Fruit fly (Drosophila melanogaster): Measurements from ENCODE around the gene Sf3b3.

Sf3b3 gene

DNA sequence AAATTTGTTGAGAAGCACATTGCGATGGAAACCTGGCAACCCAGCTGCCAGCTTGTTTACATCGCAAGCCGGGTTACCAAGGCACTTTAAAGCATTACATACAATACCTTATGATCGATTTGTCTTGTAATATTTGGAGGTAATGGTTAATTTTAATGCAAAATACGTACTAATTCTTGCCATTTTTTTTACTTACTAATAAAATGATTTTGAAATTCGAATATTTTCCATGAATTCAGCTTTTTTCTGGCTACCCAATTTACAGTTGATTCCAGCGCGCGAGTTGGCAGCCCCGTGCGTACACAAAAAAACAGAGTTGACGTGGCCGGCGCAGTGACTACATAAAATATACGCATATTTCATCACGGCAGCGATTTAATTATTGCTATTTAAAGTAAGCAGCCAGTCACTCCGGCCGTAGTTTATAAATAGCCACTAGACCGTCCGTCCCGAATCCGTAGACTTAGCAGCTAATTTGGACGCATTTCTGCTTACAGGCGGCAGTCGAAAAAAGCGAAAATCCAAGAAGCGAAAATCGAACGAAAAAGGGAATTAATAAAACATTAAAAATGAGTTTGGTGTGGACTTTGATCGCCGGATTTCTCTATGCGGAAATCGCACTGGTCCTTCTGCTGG is 4.5 kb upstream of the Sf3b3 start, which contains the start of the genes CG13901 and CG13887 (continued):
- peak; percentile 70 for TF ChIP-seq dsx (GFP tag; optimal IDR thresholded peaks at IDR 0.05; ENCODE audit: poor library complexity, severe bottlenecking)
- no peak for TF ChIP-seq spab (GFP tag; optimal IDR thresholded peaks at IDR 0.05)
- TF ChIP-seq Hr38 (GFP tag; optimal IDR thresholded peaks at IDR 0.05): peak; percentile 31
- TF ChIP-seq Blimp-1 (GFP tag; optimal IDR thresholded peaks at IDR 0.05): peak; percentile 44
- TF ChIP-seq CG4318 (GFP tag; optimal IDR thresholded peaks at IDR 0.05): no peak
- TF ChIP-seq fd85E (GFP tag; optimal IDR thresholded peaks at IDR 0.05): peak; percentile 25
- peak; percentile 81 for TF ChIP-seq CG11762 (GFP tag; optimal IDR thresholded peaks at IDR 0.05; ENCODE audit: insufficient read depth)
- peak; percentile 76 for TF ChIP-seq CG11294 (GFP tag; IDR thresholded peaks at IDR 0.05)
- peak; percentile 92 for TF ChIP-seq lz (GFP tag; optimal IDR thresholded peaks at IDR 0.05)

DNA sequence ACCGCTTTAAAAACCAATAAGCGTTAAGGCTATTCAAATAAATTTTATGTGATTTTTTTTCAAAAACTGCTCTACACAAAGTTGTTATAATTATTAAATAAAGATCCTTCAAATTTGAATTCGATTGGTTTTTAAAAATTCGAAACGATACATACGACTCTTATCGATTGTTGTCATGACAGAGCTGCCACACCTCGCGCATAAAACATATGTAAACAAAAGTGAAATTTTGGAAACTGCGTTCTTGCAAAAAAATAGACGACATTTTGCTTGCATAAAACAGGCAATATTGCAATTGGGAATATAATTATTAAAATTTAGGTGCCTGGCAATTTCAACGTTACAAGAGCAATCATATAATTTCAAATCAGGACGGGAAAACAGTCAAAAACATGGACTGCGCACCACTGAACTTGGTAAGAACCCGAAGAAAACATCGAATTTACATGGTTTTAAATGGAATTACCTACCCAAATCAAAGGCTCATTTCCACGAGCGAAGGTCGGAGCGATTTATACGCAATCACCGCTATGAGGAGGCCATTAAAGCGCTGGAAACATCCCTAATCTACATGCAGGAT is 2.4 kb upstream of the Sf3b3 start, which contains the start of gene CG42554:
Gene CG42554, plus strand, starts transcription at position 229 of the 580 bp plus-strand sequence.
- TF ChIP-seq fkh (GFP tag; optimal IDR thresholded peaks at IDR 0.05) (peak; percentile 94), CG11762 (GFP tag; optimal IDR thresholded peaks at IDR 0.05; ENCODE audit: insufficient read depth) (no peak), CG11294 (GFP tag; IDR thresholded peaks at IDR 0.05) (no peak), Eip93F (GFP tag; optimal IDR thresholded peaks at IDR 0.05) (no peak), Eip78C (GFP tag) (peak; percentile 11), dsx (GFP tag; optimal IDR thresholded peaks at IDR 0.05; ENCODE audit: poor library complexity, severe bottlenecking) (no peak), OdsH (GFP tag; optimal IDR thresholded peaks at IDR 0.05) (no peak), Blimp-1 (GFP tag; optimal IDR thresholded peaks at IDR 0.05) (peak; percentile 79), spab (GFP tag; optimal IDR thresholded peaks at IDR 0.05) (no peak), vri (GFP tag; optimal IDR thresholded peaks at IDR 0.05) (no peak), fd85E (GFP tag; optimal IDR thresholded peaks at IDR 0.05) (no peak), CG6163 (GFP tag; IDR thresholded peaks at IDR 0.05) (no peak), eg (GFP tag; IDR thresholded peaks at IDR 0.05) (no peak)

DNA sequence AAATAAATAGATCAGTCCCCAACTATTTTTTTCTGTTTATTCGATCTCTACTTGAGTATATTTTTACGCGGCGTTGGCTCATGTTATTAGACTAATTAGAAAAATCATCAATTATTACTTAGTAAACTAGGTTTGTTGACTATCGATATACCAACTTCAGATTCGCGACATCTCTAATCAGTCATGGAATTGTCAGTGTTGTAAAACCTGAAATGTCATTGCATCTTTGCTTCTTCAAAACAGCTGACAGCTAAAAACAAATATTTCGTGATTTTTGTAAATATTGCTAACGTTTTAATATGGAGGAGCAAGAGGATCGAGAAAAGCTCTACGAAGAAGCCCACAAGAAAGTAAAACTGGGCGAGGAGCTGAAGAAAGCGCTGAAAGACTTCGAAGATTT is 693 bp upstream of the Sf3b3 start, which contains the start of gene CG42553:
Gene CG42553, plus strand, starts transcription at position 216 of the 400 bp plus-strand sequence.
- TF ChIP-seq fkh (GFP tag; optimal IDR thresholded peaks at IDR 0.05) (peak; percentile 66), fd59A (GFP tag; optimal IDR thresholded peaks at IDR 0.05) (no peak), CG10631 (GFP tag; optimal IDR thresholded peaks at IDR 0.05) (no peak)

DNA sequence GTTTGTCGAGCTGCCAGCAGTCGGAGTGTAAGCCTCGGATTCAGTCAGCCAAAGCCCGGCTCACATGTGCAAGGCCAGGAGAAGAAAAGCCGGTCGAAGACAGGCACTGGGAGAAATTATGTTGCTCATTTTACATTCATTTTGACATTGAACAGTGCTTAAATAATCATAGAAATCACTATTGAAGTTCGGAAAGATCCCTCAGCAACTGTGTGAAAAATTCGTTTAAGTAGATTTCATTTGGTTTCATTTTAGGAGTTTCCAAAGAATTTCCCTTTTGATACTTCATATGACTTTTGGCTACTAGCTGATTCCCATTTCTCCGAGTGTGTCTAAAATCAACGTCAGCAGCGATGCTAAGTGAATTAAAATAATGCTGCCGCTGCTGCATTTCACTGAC is 8.7 kb downstream of the Sf3b3 start:
- TF ChIP-seq Ets21C (GFP tag; optimal IDR thresholded peaks at IDR 0.05) (peak; percentile 30), CG7368 (GFP tag; optimal IDR thresholded peaks at IDR 0.05) (peak; percentile 16), topi (GFP tag; optimal IDR thresholded peaks at IDR 0.05) (peak; percentile 69), CG32006 (GFP tag; optimal IDR thresholded peaks at IDR 0.05) (peak; percentile 91), eg (GFP tag; IDR thresholded peaks at IDR 0.05) (peak; percentile 76), CG6808 (GFP tag; optimal IDR thresholded peaks at IDR 0.05) (peak; percentile 74), Eip78C (GFP tag) (peak; percentile 96), CG31627 (GFP tag; optimal IDR thresholded peaks at IDR 0.05) (peak; percentile 74), salr (GFP tag; optimal IDR thresholded peaks at IDR 0.05) (peak; percentile 31 to 79), CG10669 (GFP tag; optimal IDR thresholded peaks at IDR 0.05) (peak; percentile 12), CG8319 (GFP tag; optimal IDR thresholded peaks at IDR 0.05) (peak; percentile 68), CG6276 (GFP tag; optimal IDR thresholded peaks at IDR 0.05) (peak; percentile 79), Hr38 (GFP tag; optimal IDR thresholded peaks at IDR 0.05) (no peak), Sox15 (GFP tag; optimal IDR thresholded peaks at IDR 0.05) (peak; percentile 29), CG8119 (GFP tag; IDR thresholded peaks at IDR 0.05) (peak; percentile 89), Hr39 (GFP tag; optimal IDR thresholded peaks at IDR 0.05) (peak; percentile 77), fkh (GFP tag; optimal IDR thresholded peaks at IDR 0.05) (no peak), dac (GFP tag; optimal IDR thresholded peaks at IDR 0.05) (peak; percentile 77), CG10631 (GFP tag; optimal IDR thresholded peaks at IDR 0.05) (peak; percentile 65), lz (GFP tag; optimal IDR thresholded peaks at IDR 0.05) (peak; percentile 41), achi (GFP tag; optimal IDR thresholded peaks at IDR 0.05) (peak; percentile 59), Eip75B (GFP tag; optimal IDR thresholded peaks at IDR 0.05) (peak; percentile 50), Blimp-1 (GFP tag; optimal IDR thresholded peaks at IDR 0.05) (peak; percentile 35), Gug (GFP tag; IDR thresholded peaks at IDR 0.05) (peak; percentile 75), CG6163 (GFP tag; IDR thresholded peaks at IDR 0.05) (peak; percentile 81), Sox14 (GFP tag; optimal IDR thresholded peaks at IDR 0.05) (peak; percentile 79), CG3032 (tag; optimal IDR thresholded peaks at IDR 0.05) (peak; percentile 78), Ets96B (tag; optimal IDR thresholded peaks at IDR 0.05) (peak; percentile 44), fd85E (GFP tag; optimal IDR thresholded peaks at IDR 0.05) (no peak), CG34406 (GFP tag; optimal IDR thresholded peaks at IDR 0.05) (peak; percentile 60), acj6 (GFP tag; optimal IDR thresholded peaks at IDR 0.05) (peak; percentile 74), CG3919 (GFP tag; optimal IDR thresholded peaks at IDR 0.05) (peak; percentile 57), Eip93F (GFP tag; optimal IDR thresholded peaks at IDR 0.05) (no peak)
